Worm (Caenorhabditis elegans): Measurements from ENCODE around the gene F45D11.5.

DNA sequence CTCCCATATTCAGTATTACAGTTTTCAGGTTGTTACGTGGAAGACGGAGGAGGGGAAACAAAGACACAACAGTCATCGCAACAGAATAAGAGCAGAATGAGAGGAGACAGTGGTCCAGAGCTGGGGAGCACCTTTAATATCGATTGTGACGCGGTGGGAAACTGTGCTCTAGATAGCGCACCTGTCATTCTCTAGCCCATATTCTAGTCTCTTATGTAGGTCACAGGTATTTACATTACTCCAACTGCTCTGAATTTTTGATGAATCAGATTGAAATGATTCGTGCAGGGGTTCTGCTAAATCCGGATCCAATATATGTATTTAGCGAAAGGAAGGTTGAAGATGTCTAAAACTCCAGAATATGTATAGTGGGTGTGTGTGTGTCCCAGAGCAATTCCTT lies 40.7 kb downstream of the F45D11.5 start, which contains the start of gene fbxb-41:
- TF ChIP-seq scrt-1 (GFP tag; IDR thresholded peaks at IDR 0.05) (no peak), flt-1 (GFP tag; IDR thresholded peaks at IDR 0.05) (no peak), aly-1 (tag; optimal IDR thresholded peaks at IDR 0.05) (no peak), ceh-13 (GFP tag; optimal IDR thresholded peaks at IDR 0.05) (no peak), B0310.2 (tag; optimal IDR thresholded peaks at IDR 0.05) (no peak)
